Worm (Caenorhabditis elegans) whole organism, early embryonic: ENCODE results near the gene F07A11.4.

Experiments used
- ceh-36 ChIP-seq: sonication (generic microtip); optimal IDR thresholded peaks from 2 replicates; lab custom pipeline; 2016; ENCODE audit warnings: missing genetic modification characterization, inconsistent platforms, missing compliant biosample characterization
- ets-7 ChIP-seq: sonication (generic microtip); optimal IDR thresholded peaks from 2 replicates; lab custom pipeline; 2016; ENCODE audit warnings: missing genotype, missing genetic modification characterization, missing compliant biosample characterization

ce11 chrII:11555634-11556033 is 45.2 kb upstream of the F07A11.4 start, which contains the start of gene F54D5.24:
- TF ChIP-seq ceh-36 (tag; lab: Kevin White, UChicago) = no peak
- TF ChIP-seq ets-7 (tag; lab: Kevin White, UChicago) = no peak
